Fruit fly (Drosophila melanogaster) whole organism, embryonic: ENCODE data around the gene Hmr.

Experiments
- ATbp ChIP-seq: fragments of 200-800 bp; sonication (Bioruptor generic); optimal IDR thresholded peaks from 2 replicates; lab custom pipeline; 2017; ENCODE audit warnings: missing biosample characterization, mild to moderate bottlenecking, missing genetic modification characterization, missing genetic modification reagents
- Atf-2 ChIP-seq: fragments of 200-800 bp; sonication (Bioruptor generic); optimal IDR thresholded peaks from 2 replicates; lab custom pipeline; 2016; ENCODE audit warnings: missing biosample characterization, missing genetic modification characterization
- Blimp-1 ChIP-seq: fragments of 200-800 bp; sonication (Bioruptor generic); optimal IDR thresholded peaks from 3 replicates; lab custom pipeline; 2018; ENCODE audit warnings: missing biosample characterization, missing genetic modification characterization, mild to moderate bottlenecking, moderate library complexity, missing genetic modification reagents
- BtbVII ChIP-seq: fragments of 200-800 bp; sonication (Bioruptor generic); optimal IDR thresholded peaks from 3 replicates; lab custom pipeline; 2017; ENCODE audit warnings: missing biosample characterization, mild to moderate bottlenecking, missing genetic modification characterization
- CG10147 ChIP-seq: fragments of 200-800 bp; sonication (Bioruptor generic); optimal IDR thresholded peaks from 2 replicates; lab custom pipeline; 2019; ENCODE audit warnings: missing biosample characterization, mild to moderate bottlenecking, missing genetic modification characterization, moderate library complexity
- CG10321 ChIP-seq: fragments of 200-800 bp; sonication (Bioruptor generic); IDR thresholded peaks from 2 replicates; pipeline ENCODE4 v1.3.6; 2022; ENCODE audit warnings: missing biosample characterization, missing genetic modification characterization
- CG10959 ChIP-seq: fragments of 200-800 bp; sonication (Bioruptor generic); IDR thresholded peaks from 2 replicates; pipeline ENCODE4 v1.3.6; 2022; ENCODE audit warnings: missing biosample characterization, missing genetic modification characterization
- CG11093 ChIP-seq: fragments of 200-800 bp; sonication (Bioruptor generic); IDR thresholded peaks from 3 replicates; pipeline ENCODE4 v1.3.6; 2022; ENCODE audit warnings: missing biosample characterization, missing genetic modification characterization
- CG12769 ChIP-seq: fragments of 200-800 bp; sonication (Bioruptor generic); optimal IDR thresholded peaks from 2 replicates; lab custom pipeline; 2019; ENCODE audit warnings: missing biosample characterization, mild to moderate bottlenecking, missing genetic modification characterization, moderate library complexity
- CG13287 ChIP-seq: fragments of 200-800 bp; sonication (Bioruptor generic); IDR thresholded peaks from 2 replicates; pipeline ENCODE4 v1.3.6; 2022; ENCODE audit warnings: missing biosample characterization, missing genetic modification characterization; ENCODE audit not compliant: partially characterized antibody
- CG13624 ChIP-seq: fragments of 200-800 bp; sonication (Bioruptor generic); optimal IDR thresholded peaks from 2 replicates; lab custom pipeline; 2016; ENCODE audit warnings: missing biosample characterization, missing genetic modification characterization
- CG15696 ChIP-seq: fragments of 200-800 bp; sonication (Bioruptor generic); optimal IDR thresholded peaks from 2 replicates; lab custom pipeline; 2019; ENCODE audit warnings: missing biosample characterization, mild to moderate bottlenecking, missing genetic modification characterization, moderate library complexity
- CG1603 ChIP-seq: fragments of 200-800 bp; sonication (Bioruptor generic); optimal IDR thresholded peaks from 2 replicates; lab custom pipeline; 2019; ENCODE audit warnings: missing biosample characterization, mild to moderate bottlenecking, missing genetic modification characterization, moderate library complexity
- CG16863 ChIP-seq: fragments of 200-800 bp; sonication (Bioruptor generic); optimal IDR thresholded peaks from 3 replicates; lab custom pipeline; 2016; ENCODE audit warnings: missing biosample characterization, missing genetic modification characterization
- CG17802 ChIP-seq: fragments of 200-800 bp; sonication (Bioruptor generic); optimal IDR thresholded peaks from 2 replicates; lab custom pipeline; 2018; ENCODE audit warnings: missing biosample characterization, mild to moderate bottlenecking, missing genetic modification characterization, moderate library complexity
- CG18011 ChIP-seq: fragments of 200-800 bp; sonication (Bioruptor generic); optimal IDR thresholded peaks from 2 replicates; lab custom pipeline; 2017; ENCODE audit warnings: missing biosample characterization, missing genetic modification characterization, mild to moderate bottlenecking, moderate library complexity, missing genotype
- CG30403 ChIP-seq: fragments of 200-800 bp; sonication (Bioruptor generic); optimal IDR thresholded peaks from 3 replicates; lab custom pipeline; 2016; ENCODE audit warnings: missing biosample characterization, missing genetic modification characterization
- CG31365 ChIP-seq: fragments of 200-800 bp; sonication (Bioruptor generic); optimal IDR thresholded peaks from 2 replicates; lab custom pipeline; 2018; ENCODE audit warnings: missing biosample characterization, mild to moderate bottlenecking, missing genetic modification characterization
- CG3163 ChIP-seq: fragments of 200-800 bp; sonication (Bioruptor generic); optimal IDR thresholded peaks from 3 replicates; lab custom pipeline; 2016; ENCODE audit warnings: missing biosample characterization, missing genetic modification characterization
- CG33213 ChIP-seq: fragments of 200-800 bp; sonication (Bioruptor generic); optimal IDR thresholded peaks from 3 replicates; lab custom pipeline; 2016; ENCODE audit warnings: missing biosample characterization, missing genetic modification characterization
- CG34224 ChIP-seq: fragments of 200-800 bp; sonication (Bioruptor generic); IDR thresholded peaks from 3 replicates; pipeline ENCODE4 v1.3.6; 2022; ENCODE audit warnings: missing biosample characterization, missing genetic modification characterization; ENCODE audit not compliant: partially characterized antibody
- CG6654 ChIP-seq: fragments of 200-800 bp; sonication (Bioruptor generic); optimal IDR thresholded peaks from 2 replicates; lab custom pipeline; 2017; ENCODE audit warnings: missing biosample characterization, mild to moderate bottlenecking, missing genetic modification characterization
- CG6791 ChIP-seq: fragments of 200-800 bp; sonication (Bioruptor generic); IDR thresholded peaks from 3 replicates; pipeline ENCODE4 v1.3.6; 2022; ENCODE audit warnings: missing biosample characterization, missing genetic modification characterization; ENCODE audit not compliant: partially characterized antibody
- CG7839 ChIP-seq: fragments of 200-800 bp; sonication (Bioruptor generic); optimal IDR thresholded peaks from 3 replicates; lab custom pipeline; 2018; ENCODE audit warnings: missing biosample characterization, mild to moderate bottlenecking, missing genetic modification characterization, moderate library complexity
- CG8290 ChIP-seq, 3 experiments: fragments of 200-800 bp; sonication (Bioruptor generic); optimal IDR thresholded peaks; 2 replicates each; lab custom pipeline; 2016 to 2019; ENCODE audit warnings: missing biosample characterization in 3 of 3, missing genetic modification characterization in 3 of 3, mild to moderate bottlenecking in 2 of 3, moderate library complexity in 1 of 3
- CG8924 ChIP-seq: fragments of 200-800 bp; optimal IDR thresholded peaks from 3 replicates; lab custom pipeline; 2019; ENCODE audit warnings: missing biosample characterization, mild to moderate bottlenecking, missing genetic modification characterization, moderate library complexity
- CHES-1-like ChIP-seq: fragments of 200-800 bp; sonication (Bioruptor generic); optimal IDR thresholded peaks from 2 replicates; lab custom pipeline; 2016; ENCODE audit warnings: missing biosample characterization, missing genetic modification characterization
- CTCF ChIP-seq: fragments of 200-800 bp; sonication (Bioruptor generic); optimal IDR thresholded peaks from 2 replicates; lab custom pipeline; 2017; ENCODE audit warnings: missing biosample characterization, mild to moderate bottlenecking, missing genetic modification characterization, moderate library complexity
- Dad ChIP-seq: fragments of 200-800 bp; sonication (Bioruptor generic); optimal IDR thresholded peaks from 3 replicates; lab custom pipeline; 2016; ENCODE audit warnings: missing biosample characterization, missing genetic modification characterization
- Dek ChIP-seq: fragments of 200-800 bp; sonication (Bioruptor generic); optimal IDR thresholded peaks from 3 replicates; lab custom pipeline; 2019; ENCODE audit warnings: missing biosample characterization, mild to moderate bottlenecking, missing genetic modification characterization, moderate library complexity
- Dfd ChIP-seq, 2 experiments: fragments of >200 bp; optimal IDR thresholded peaks; 2 replicates each; lab custom pipeline; 2017; ENCODE audit warnings: missing biosample characterization in 2 of 2, missing genetic modification characterization in 2 of 2
- Ets97D ChIP-seq: fragments of 200-800 bp; sonication (Bioruptor generic); optimal IDR thresholded peaks from 3 replicates; lab custom pipeline; 2016; ENCODE audit warnings: missing biosample characterization, missing genetic modification characterization
- HmgD ChIP-seq: fragments of 200-800 bp; sonication (Bioruptor generic); optimal IDR thresholded peaks from 3 replicates; lab custom pipeline; 2016; ENCODE audit warnings: missing biosample characterization, missing genetic modification characterization
- Med ChIP-seq: fragments of 200-800 bp; sonication (Bioruptor generic); peaks from one replicate; lab custom pipeline; 2016; ENCODE audit warnings: missing biosample characterization, missing genetic modification characterization, mild to moderate bottlenecking, inconsistent platforms, moderate library complexity
- Ptx1 ChIP-seq: fragments of 200-800 bp; sonication (Bioruptor generic); IDR thresholded peaks from 2 replicates; pipeline ENCODE4 v1.3.6; 2022; ENCODE audit warnings: missing biosample characterization, missing genetic modification characterization
- TFAM ChIP-seq: fragments of 200-800 bp; sonication (Bioruptor generic); optimal IDR thresholded peaks from 2 replicates; lab custom pipeline; 2017; ENCODE audit warnings: missing biosample characterization, missing genetic modification characterization, inconsistent platforms
- abd-A ChIP-seq: fragments of 200-800 bp; sonication (Bioruptor generic); optimal IDR thresholded peaks from 3 replicates; lab custom pipeline; 2019; ENCODE audit warnings: missing biosample characterization, mild to moderate bottlenecking, missing genetic modification characterization, moderate library complexity
- br ChIP-seq: fragments of >200 bp; optimal IDR thresholded peaks from 2 replicates; lab custom pipeline; 2017
- da ChIP-seq: fragments of 200-800 bp; sonication (Bioruptor generic); optimal IDR thresholded peaks from 2 replicates; lab custom pipeline; 2016; ENCODE audit warnings: missing biosample characterization, missing genetic modification characterization
- en ChIP-seq: fragments of 200-800 bp; sonication (Bioruptor generic); optimal IDR thresholded peaks from 2 replicates; lab custom pipeline; 2016; ENCODE audit warnings: missing biosample characterization, missing genetic modification characterization
- grau ChIP-seq: fragments of 200-800 bp; optimal IDR thresholded peaks from 3 replicates; lab custom pipeline; 2019; ENCODE audit warnings: missing biosample characterization, mild to moderate bottlenecking, missing genetic modification characterization, moderate library complexity
- hbn ChIP-seq: fragments of 200-800 bp; sonication (Bioruptor generic); IDR thresholded peaks from 2 replicates; pipeline ENCODE4 v1.3.6; 2022; ENCODE audit warnings: missing biosample characterization, missing genetic modification characterization; ENCODE audit not compliant: partially characterized antibody
- klu ChIP-seq: fragments of 200-800 bp; sonication (Bioruptor generic); IDR thresholded peaks from 2 replicates; pipeline ENCODE4 v1.3.6; 2022; ENCODE audit warnings: missing biosample characterization, missing genetic modification characterization
- pnt ChIP-seq: fragments of 200-800 bp; sonication (Bioruptor generic); optimal IDR thresholded peaks from 3 replicates; lab custom pipeline; 2016; ENCODE audit warnings: missing biosample characterization, missing genetic modification characterization
- ro ChIP-seq: fragments of 200-800 bp; sonication (Bioruptor generic); IDR thresholded peaks from 2 replicates; pipeline ENCODE4 v1.3.6; 2022; ENCODE audit warnings: missing biosample characterization, missing genetic modification characterization
- shn ChIP-seq: fragments of 200-800 bp; sonication (Bioruptor generic); optimal IDR thresholded peaks from 3 replicates; lab custom pipeline; 2016; ENCODE audit warnings: missing biosample characterization, missing genetic modification characterization
- ssp ChIP-seq: fragments of 200-800 bp; sonication (Bioruptor generic); IDR thresholded peaks from 2 replicates; pipeline ENCODE4 v1.3.6; 2022; ENCODE audit warnings: missing biosample characterization, missing genetic modification characterization
- stc ChIP-seq: fragments of 200-800 bp; sonication (Bioruptor generic); IDR thresholded peaks from 2 replicates; pipeline ENCODE4 v1.3.6; 2022; ENCODE audit warnings: missing biosample characterization, missing genetic modification characterization
- tap ChIP-seq: fragments of 200-800 bp; optimal IDR thresholded peaks from 3 replicates; lab custom pipeline; 2019; ENCODE audit warnings: missing biosample characterization, mild to moderate bottlenecking, missing genetic modification characterization, moderate library complexity
- tna ChIP-seq: fragments of 200-800 bp; sonication (Bioruptor generic); IDR thresholded peaks from 2 replicates; pipeline ENCODE4 v1.3.6; 2022; ENCODE audit warnings: missing biosample characterization, missing genetic modification characterization; ENCODE audit not compliant: partially characterized antibody
- tx ChIP-seq: fragments of 200-800 bp; sonication (Bioruptor generic); optimal IDR thresholded peaks from 2 replicates; lab custom pipeline; 2016; ENCODE audit warnings: missing biosample characterization, missing genetic modification characterization
- vvl ChIP-seq: fragments of 200-800 bp; sonication (Bioruptor generic); IDR thresholded peaks from 2 replicates; pipeline ENCODE4 v1.3.6; 2022; ENCODE audit warnings: missing biosample characterization, missing genetic modification characterization

Hmr gene

dm6 chrX:10561433-10561832 is 34.2 kb downstream of the Hmr start (continued):
- peak; percentile 24 for TF ChIP-seq CG12769 (tag; lab: Kevin White, UChicago)
- TF ChIP-seq CG34224 (GFP tag; lab: Robert Waterston, UW): no peak
- no peak for TF ChIP-seq CG6654 (GFP tag; lab: Kevin White, UChicago)
- no peak for TF ChIP-seq abd-A
- no peak for TF ChIP-seq CG1603 (tag; lab: Kevin White, UChicago)
- no peak for TF ChIP-seq CG8290 (GFP tag; optimal IDR thresholded peaks at IDR 0.05; lab: Kevin White, UChicago)
- TF ChIP-seq CG8290 (tag; optimal IDR thresholded peaks at IDR 0.05; lab: Kevin White, UChicago): no peak
- no peak for TF ChIP-seq da (GFP tag; lab: Kevin White, UChicago)
- no peak for TF ChIP-seq br (lab: Kevin White, UChicago)
- no peak for TF ChIP-seq shn (GFP tag; lab: Kevin White, UChicago)
- peak; percentile 72 for TF ChIP-seq grau (tag; lab: Kevin White, UChicago)
- peak; percentile 55 for TF ChIP-seq CG8924
- no peak for TF ChIP-seq CG16863 (GFP tag; lab: Kevin White, UChicago)
- no peak for TF ChIP-seq CG10321 (GFP tag; lab: Robert Waterston, UW)
- no peak for TF ChIP-seq ssp (GFP tag; lab: Robert Waterston, UW)
- no peak for TF ChIP-seq CHES-1-like
- peak; percentile 25 for TF ChIP-seq Med
- peak; percentile 23 for TF ChIP-seq ATbp (GFP tag; lab: Kevin White, UChicago)
- TF ChIP-seq klu (GFP tag; lab: Robert Waterston, UW): no peak
- no peak for TF ChIP-seq hbn
- TF ChIP-seq CG11093 (GFP tag; lab: Robert Waterston, UW): no peak
- TF ChIP-seq HmgD: no peak
- TF ChIP-seq CG31365 (tag; lab: Kevin White, UChicago): no peak
- TF ChIP-seq CG30403 (GFP tag; lab: Kevin White, UChicago): peak; percentile 56
- peak; percentile 57; the same call in 1 of the 2 replicates for TF ChIP-seq vvl (GFP tag; lab: Robert Waterston, UW)
- TF ChIP-seq Dek (tag; lab: Kevin White, UChicago): peak; percentile 65
- TF ChIP-seq pnt (GFP tag; lab: Kevin White, UChicago): no peak
- TF ChIP-seq CG33213 (GFP tag; lab: Kevin White, UChicago): no peak
- TF ChIP-seq BtbVII (GFP tag; lab: Kevin White, UChicago): peak; percentile 11
- no peak for TF ChIP-seq TFAM (GFP tag; lab: Kevin White, UChicago)
- TF ChIP-seq Ptx1 (GFP tag; lab: Robert Waterston, UW): peak; percentile 69
- TF ChIP-seq CG17802 (tag; lab: Kevin White, UChicago): no peak
- TF ChIP-seq CG6791 (GFP tag; lab: Robert Waterston, UW): no peak
- no peak for TF ChIP-seq Atf-2 (GFP tag; lab: Kevin White, UChicago)
- TF ChIP-seq Ets97D (GFP tag; lab: Kevin White, UChicago): no peak
- peak; percentile 44; the same call in 1 of the 2 replicates for TF ChIP-seq stc (GFP tag; lab: Robert Waterston, UW)
- TF ChIP-seq tap (tag; lab: Kevin White, UChicago): peak; percentile 47
- TF ChIP-seq CTCF (GFP tag; lab: Kevin White, UChicago): peak; percentile 42
- TF ChIP-seq ro: no peak
- no peak for TF ChIP-seq CG10959 (GFP tag; lab: Robert Waterston, UW)
- TF ChIP-seq CG13624 (GFP tag; lab: Kevin White, UChicago): no peak
- TF ChIP-seq Dad (GFP tag; lab: Kevin White, UChicago): no peak
- peak; percentile 63 for TF ChIP-seq CG10147 (GFP tag; lab: Kevin White, UChicago)
- TF ChIP-seq CG7839: peak; percentile 80
- TF ChIP-seq Dfd (GFP tag; optimal IDR thresholded peaks at IDR 0.05; lab: Kevin White, UChicago): no peak
- peak; percentile 51 for TF ChIP-seq Blimp-1 (GFP tag; lab: Kevin White, UChicago)
- no peak for TF ChIP-seq en (GFP tag; lab: Kevin White, UChicago)
- TF ChIP-seq CG3163: no peak
- TF ChIP-seq tna (GFP tag; lab: Robert Waterston, UW): no peak
- TF ChIP-seq CG15696: no peak
- TF ChIP-seq tx: no peak
- TF ChIP-seq CG13287 (GFP tag; lab: Robert Waterston, UW): no peak
- no peak for TF ChIP-seq CG18011 (GFP tag; lab: Kevin White, UChicago)
